Worm (Caenorhabditis elegans): ENCODE results near the gene gei-1.

Gene gei-1

ce11 chrIII:3390144-3390543, 45.5 kb downstream of the gei-1 start:
- no peak for TF ChIP-seq unc-62 (GFP tag; optimal IDR thresholded peaks at IDR 0.05)

ce11 chrIII:3393687-3394086, 49.0 kb downstream of the gei-1 start, which contains the start of gene mlc-4:
Gene mlc-4 (minus strand): TSS chrIII:3393787.
- no peak for TF ChIP-seq unc-62 (GFP tag; optimal IDR thresholded peaks at IDR 0.05)

ce11 chrIII:3395112-3395511, 50.4 kb downstream of the gei-1 start:
- TF ChIP-seq unc-62 (GFP tag; optimal IDR thresholded peaks at IDR 0.05): no peak

ce11 chrIII:3395874-3396467, 51.3 kb downstream of the gei-1 start, which contains the start of gene cri-3:
Gene cri-3 (plus strand): TSS chrIII:3396355.
- TF ChIP-seq unc-62 (GFP tag; optimal IDR thresholded peaks at IDR 0.05): no peak

ce11 chrIII:3397678-3398077, 53.0 kb downstream of the gei-1 start, which contains the start of gene clpf-1:
Gene clpf-1 (plus strand): TSS chrIII:3397743.
- TF ChIP-seq unc-62 (GFP tag; optimal IDR thresholded peaks at IDR 0.05): no peak

- no peak for TF ChIP-seq unc-62 (GFP tag; optimal IDR thresholded peaks at IDR 0.05)
Observed at ce11 chrIII:3398485-3398884, 53.8 kb downstream of the gei-1 start.

ce11 chrIII:3400444-3400843, 55.8 kb downstream of the gei-1 start:
- no peak for TF ChIP-seq unc-62 (GFP tag; optimal IDR thresholded peaks at IDR 0.05)

ce11 chrIII:3404354-3404913, 59.8 kb downstream of the gei-1 start, which contains the start of the genes npp-9 and F59A2.5:
Gene npp-9 (minus strand): TSS chrIII:3404479.
Gene F59A2.5 (plus strand): TSS chrIII:3404863.
- no peak for TF ChIP-seq unc-62 (GFP tag; optimal IDR thresholded peaks at IDR 0.05)

ce11 chrIII:3405535-3405934, 60.9 kb downstream of the gei-1 start, which contains the start of gene golg-4:
Gene golg-4 (plus strand): TSS chrIII:3405568.
- TF ChIP-seq unc-62 (GFP tag; optimal IDR thresholded peaks at IDR 0.05): no peak
